Worm (Caenorhabditis elegans) whole organism, mixed stage, embryonic: ENCODE results near the gene ftt-2.

Source experiments
- M03D4.4 ChIP-seq: sonication (generic microtip); optimal IDR thresholded peaks from 2 replicates; lab custom pipeline; 2017; ENCODE audit warnings: mild to moderate bottlenecking, missing genetic modification characterization, missing compliant biosample characterization
- bed-3 ChIP-seq: fragments of 200-800 bp; sonication (Bioruptor generic); optimal IDR thresholded peaks from 3 replicates; lab custom pipeline; 2018; ENCODE audit warnings: mild to moderate bottlenecking, missing genetic modification characterization, moderate library complexity, missing compliant biosample characterization
- blmp-1 ChIP-seq: fragments of 150-350 bp; optimal IDR thresholded peaks from 2 replicates; lab custom pipeline; 2014; ENCODE audit warnings: missing biosample characterization, missing genetic modification characterization
- ceh-43 ChIP-seq: fragments of 200-800 bp; sonication (Bioruptor generic); optimal IDR thresholded peaks from 2 replicates; lab custom pipeline; 2018; ENCODE audit warnings: mild to moderate bottlenecking, missing genetic modification characterization, moderate library complexity, missing compliant biosample characterization
- ceh-83 ChIP-seq: fragments of 200-800 bp; sonication (Bioruptor generic); optimal IDR thresholded peaks from 2 replicates; lab custom pipeline; 2018; ENCODE audit warnings: mild to moderate bottlenecking, missing genetic modification characterization, missing compliant biosample characterization
- ces-1 ChIP-seq: fragments of 150-350 bp; optimal IDR thresholded peaks from 2 replicates; lab custom pipeline; 2014; ENCODE audit warnings: missing biosample characterization, missing genetic modification reagents, missing genetic modification characterization
- cnd-1 ChIP-seq: fragments of 200-800 bp; sonication (Bioruptor generic); optimal IDR thresholded peaks from 2 replicates; lab custom pipeline; 2018; ENCODE audit warnings: mild to moderate bottlenecking, missing genetic modification characterization, missing compliant biosample characterization
- drap-1 ChIP-seq: fragments of 200-800 bp; sonication (Bioruptor generic); optimal IDR thresholded peaks from 3 replicates; lab custom pipeline; 2018; ENCODE audit warnings: mild to moderate bottlenecking, missing genetic modification characterization, missing compliant biosample characterization
- elt-1 ChIP-seq: sonication (generic microtip); optimal IDR thresholded peaks from 2 replicates; lab custom pipeline; 2017; ENCODE audit warnings: missing genetic modification characterization, mild to moderate bottlenecking, missing compliant biosample characterization, antibody characterized with exemption, moderate library complexity, borderline replicate concordance; ENCODE audit not compliant: insufficient read depth
- elt-3 ChIP-seq: fragments of 150-350 bp; optimal IDR thresholded peaks from 2 replicates; lab custom pipeline; 2014; ENCODE audit warnings: missing biosample characterization, missing genetic modification characterization
- flh-1 ChIP-seq: fragments of 200-800 bp; sonication (Bioruptor generic); optimal IDR thresholded peaks from 2 replicates; lab custom pipeline; 2018; ENCODE audit warnings: mild to moderate bottlenecking, missing genetic modification characterization, moderate library complexity, missing compliant biosample characterization
- ham-2 ChIP-seq: fragments of 200-800 bp; sonication (Bioruptor generic); optimal IDR thresholded peaks from 2 replicates; lab custom pipeline; 2018; ENCODE audit warnings: mild to moderate bottlenecking, missing genetic modification characterization, missing compliant biosample characterization
- lin-32 ChIP-seq: fragments of 200-800 bp; sonication (Bioruptor generic); optimal IDR thresholded peaks from 2 replicates; lab custom pipeline; 2018; ENCODE audit warnings: mild to moderate bottlenecking, missing genetic modification characterization, missing compliant biosample characterization
- lsy-2 ChIP-seq: fragments of 150-350 bp; optimal IDR thresholded peaks from 2 replicates; lab custom pipeline; 2014; ENCODE audit warnings: missing biosample characterization, missing genetic modification characterization
- mep-1 ChIP-seq: fragments of 150-350 bp; optimal IDR thresholded peaks from 2 replicates; lab custom pipeline; 2017; ENCODE audit warnings: missing biosample characterization, missing genetic modification reagents, missing genetic modification characterization, inconsistent platforms
- nhr-12 ChIP-seq: fragments of 150-350 bp; optimal IDR thresholded peaks from 2 replicates; lab custom pipeline; 2014; ENCODE audit warnings: missing biosample characterization, missing genetic modification characterization
- nhr-2 ChIP-seq: fragments of 150-350 bp; optimal IDR thresholded peaks from 2 replicates; lab custom pipeline; 2014; ENCODE audit warnings: missing biosample characterization, missing genetic modification characterization
- nhr-28 ChIP-seq: fragments of 150-350 bp; optimal IDR thresholded peaks from 2 replicates; lab custom pipeline; 2014; ENCODE audit warnings: missing biosample characterization, missing genetic modification characterization
- nhr-76 ChIP-seq: sonication (generic microtip); optimal IDR thresholded peaks from 2 replicates; lab custom pipeline; 2017; ENCODE audit warnings: missing biosample characterization, missing genetic modification characterization
- pha-4 ChIP-seq: fragments of 150-350 bp; optimal IDR thresholded peaks from 2 replicates; lab custom pipeline; 2018; ENCODE audit warnings: missing biosample characterization, missing genetic modification reagents, missing genetic modification characterization
- sem-2 ChIP-seq: fragments of 200-800 bp; sonication (Bioruptor generic); optimal IDR thresholded peaks from 2 replicates; lab custom pipeline; 2018; ENCODE audit warnings: mild to moderate bottlenecking, missing genetic modification characterization, missing compliant biosample characterization
- snpc-4 ChIP-seq: fragments of 150-350 bp; optimal IDR thresholded peaks from 2 replicates; lab custom pipeline; 2014; ENCODE audit warnings: missing biosample characterization, missing genetic modification characterization
- sptf-1 ChIP-seq: sonication (generic microtip); optimal IDR thresholded peaks from 2 replicates; lab custom pipeline; 2017; ENCODE audit warnings: mild to moderate bottlenecking, missing genetic modification characterization, moderate library complexity, missing compliant biosample characterization
- tbx-8 ChIP-seq: fragments of 200-800 bp; sonication (Bioruptor generic); optimal IDR thresholded peaks from 2 replicates; lab custom pipeline; 2018; ENCODE audit warnings: mild to moderate bottlenecking, missing genetic modification characterization, moderate library complexity, missing compliant biosample characterization
- unc-39 ChIP-seq: fragments of 150-350 bp; optimal IDR thresholded peaks from 2 replicates; lab custom pipeline; 2014; ENCODE audit warnings: missing biosample characterization, missing genetic modification characterization
- unc-62 ChIP-seq: fragments of 150-350 bp; optimal IDR thresholded peaks from 2 replicates; lab custom pipeline; 2014; ENCODE audit warnings: missing biosample characterization, missing genetic modification reagents, missing genetic modification characterization
- zip-8 ChIP-seq: fragments of 150-350 bp; optimal IDR thresholded peaks from 2 replicates; lab custom pipeline; 2014; ENCODE audit warnings: missing biosample characterization, missing genetic modification characterization

The ftt-2 gene

DNA sequence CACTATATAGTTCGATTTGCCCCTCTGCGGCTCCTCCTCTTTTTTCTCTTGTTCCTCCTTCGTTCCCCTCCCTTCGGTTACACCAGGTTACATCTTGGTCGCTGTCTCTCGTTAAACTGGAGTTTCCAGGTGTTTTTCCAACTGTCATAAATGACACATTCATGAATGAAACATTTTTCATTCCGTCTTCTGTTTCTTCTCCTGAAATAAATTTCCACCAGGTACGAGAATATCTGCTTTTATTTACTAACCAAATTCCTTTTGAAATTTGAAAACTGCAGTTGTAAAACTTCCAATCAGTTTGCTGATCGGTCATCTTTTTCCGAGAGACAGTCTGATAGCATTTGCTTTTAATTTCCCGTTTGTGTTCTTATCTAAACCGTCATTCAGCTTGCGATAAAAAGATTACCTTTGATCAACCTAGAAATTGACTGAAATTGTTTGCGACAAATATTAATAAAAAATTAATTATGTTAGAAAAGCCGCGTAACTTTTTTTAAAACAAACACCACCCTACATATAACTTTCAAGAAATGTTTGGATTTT, 49.0 kb downstream of the ftt-2 start, which contains the start of gene C35C5.10:
Gene C35C5.10, plus strand, starts transcription at position 51 of the 546 bp plus-strand sequence.
- TF ChIP-seq cnd-1 (tag; lab: Kevin White, UChicago) (no peak), nhr-2 (tag; lab: Kevin White, UChicago) (no peak), ham-2 (GFP tag; lab: Kevin White, UChicago) (no peak), ces-1 (no peak), elt-1 (tag; lab: Kevin White, UChicago) (no peak), bed-3 (GFP tag; lab: Kevin White, UChicago) (no peak), nhr-76 (no peak), elt-3 (tag; lab: Kevin White, UChicago) (no peak), lsy-2 (no peak), lin-32 (GFP tag; lab: Kevin White, UChicago) (no peak), sem-2 (no peak), ceh-43 (GFP tag; lab: Kevin White, UChicago) (no peak), mep-1 (tag; lab: Kevin White, UChicago) (no peak), ceh-83 (GFP tag; lab: Kevin White, UChicago) (no peak), flh-1 (GFP tag; lab: Kevin White, UChicago) (no peak), pha-4 (tag; lab: Kevin White, UChicago) (no peak), nhr-28 (tag; lab: Kevin White, UChicago) (no peak), unc-62 (GFP tag; lab: Kevin White, UChicago) (no peak), snpc-4 (tag; lab: Kevin White, UChicago) (no peak), unc-39 (tag; lab: Kevin White, UChicago) (no peak)

DNA sequence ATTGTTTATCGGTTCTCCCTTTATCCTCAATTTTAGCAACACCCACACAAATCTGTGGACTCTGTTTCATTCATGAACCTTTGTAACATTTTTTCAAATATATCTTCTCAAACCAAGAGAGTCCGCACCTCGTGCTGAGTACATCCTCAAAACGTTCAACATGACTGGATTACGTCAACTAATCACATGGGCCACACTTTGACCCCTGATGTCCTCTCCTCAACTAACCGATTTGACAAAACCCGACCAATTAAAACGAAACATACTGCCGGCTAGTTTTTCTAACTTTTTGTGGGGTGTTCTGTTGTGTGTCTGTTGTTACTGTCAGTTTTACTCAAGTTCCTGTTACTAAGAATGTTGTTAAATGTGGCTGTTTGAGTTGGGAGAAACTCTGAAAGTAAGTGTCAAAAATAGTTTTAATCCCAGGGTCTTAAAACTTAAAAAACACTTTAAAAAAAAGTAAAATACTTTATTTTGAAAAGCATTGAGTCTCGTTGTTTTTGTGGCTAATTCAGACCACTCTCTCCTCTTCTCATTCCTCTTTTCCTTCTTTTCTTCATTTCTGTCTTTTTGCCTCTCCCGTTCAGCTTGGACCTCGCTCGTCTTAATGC, 49.6 kb downstream of the ftt-2 start:
- no peak for TF ChIP-seq blmp-1 (tag; lab: Kevin White, UChicago)
- TF ChIP-seq sptf-1 (tag; lab: Kevin White, UChicago) = no peak
- no peak for TF ChIP-seq unc-39 (tag; lab: Kevin White, UChicago)
- TF ChIP-seq snpc-4 (tag; lab: Kevin White, UChicago) = no peak
- no peak for TF ChIP-seq sem-2
- TF ChIP-seq zip-8 (tag; lab: Kevin White, UChicago) = no peak
- no peak for TF ChIP-seq mep-1 (tag; lab: Kevin White, UChicago)
- TF ChIP-seq ceh-43 (GFP tag; lab: Kevin White, UChicago) = no peak
- TF ChIP-seq M03D4.4 = no peak
- no peak for TF ChIP-seq ceh-83 (GFP tag; lab: Kevin White, UChicago)
- TF ChIP-seq nhr-12 (tag; lab: Kevin White, UChicago) = no peak
- no peak for TF ChIP-seq tbx-8 (GFP tag; lab: Kevin White, UChicago)
- TF ChIP-seq drap-1 (GFP tag; lab: Kevin White, UChicago) = no peak
- no peak for TF ChIP-seq pha-4 (tag; lab: Kevin White, UChicago)

DNA sequence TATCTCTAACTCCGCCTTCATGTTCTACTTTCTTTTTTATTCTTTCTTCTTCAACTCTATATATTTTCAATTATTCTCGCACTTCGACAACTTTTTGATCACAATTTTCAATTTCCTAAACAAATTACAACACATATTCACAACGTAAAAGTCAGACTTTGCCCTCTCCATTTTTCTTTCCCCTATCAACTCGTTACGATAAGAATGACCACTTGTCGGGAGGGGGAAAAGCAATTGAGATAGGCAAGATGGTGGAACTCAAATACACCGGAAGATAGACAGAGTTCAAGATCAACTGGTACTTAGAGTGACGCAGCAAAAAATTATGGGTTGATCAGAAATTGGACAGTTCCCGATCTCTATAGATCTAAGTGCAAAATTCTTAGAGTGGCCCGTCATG, 50.2 kb downstream of the ftt-2 start:
- TF ChIP-seq unc-39 (tag; lab: Kevin White, UChicago) = no peak

DNA sequence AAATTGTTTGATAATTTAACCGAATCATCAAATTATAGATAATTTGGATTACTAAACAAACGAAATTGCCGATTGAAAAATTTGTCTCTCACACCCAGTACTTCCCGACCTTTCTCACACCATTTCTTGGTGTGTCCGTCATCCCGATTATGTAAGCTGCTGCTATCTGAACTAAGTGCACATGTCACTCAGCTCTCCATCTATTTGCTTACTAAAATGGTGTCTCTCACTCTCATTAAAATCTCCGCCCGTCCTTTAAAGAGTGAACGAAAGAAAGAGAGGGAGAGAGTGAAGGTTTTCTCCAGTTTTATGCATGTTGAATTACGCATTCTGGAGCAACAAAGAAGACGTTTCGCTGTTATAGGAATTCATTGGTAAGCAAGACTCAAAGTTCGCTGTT, 50.7 kb downstream of the ftt-2 start:
- TF ChIP-seq ces-1 = peak; percentile 69
- no peak for TF ChIP-seq unc-39 (tag; lab: Kevin White, UChicago)
- TF ChIP-seq, all 35 proteins: peak for 1
